Fruit fly (Drosophila melanogaster) whole organism, wandering third instar larva: ENCODE measurements around the gene CG12017.

Experiments used
- Abd-B ChIP-seq: fragments of >200 bp; optimal IDR thresholded peaks from 2 replicates; lab custom pipeline; 2017; ENCODE audit warnings: missing biosample characterization, missing genetic modification characterization
- CG32264 ChIP-seq: fragments of 200-800 bp; sonication (Bioruptor generic); optimal IDR thresholded peaks from 2 replicates; lab custom pipeline; 2016; ENCODE audit warnings: missing biosample characterization, missing genetic modification characterization
- CG9705 ChIP-seq: fragments of 200-800 bp; sonication (Bioruptor generic); optimal IDR thresholded peaks from 2 replicates; lab custom pipeline; 2018; ENCODE audit warnings: missing biosample characterization, mild to moderate bottlenecking, missing genetic modification characterization
- CrebA ChIP-seq: fragments of 200-800 bp; sonication (Bioruptor generic); optimal IDR thresholded peaks from 2 replicates; lab custom pipeline; 2016; ENCODE audit warnings: missing biosample characterization, mild to moderate bottlenecking, missing genetic modification characterization, borderline replicate concordance
- Dfd ChIP-seq: fragments of >200 bp; optimal IDR thresholded peaks from 2 replicates; lab custom pipeline; 2017; ENCODE audit warnings: missing biosample characterization, missing genetic modification characterization
- Dif ChIP-seq: fragments of 200-275, 200-300 bp; sonication (Bioruptor generic); optimal IDR thresholded peaks from 2 replicates; lab custom pipeline; 2018; ENCODE audit warnings: missing biosample characterization, missing genetic modification characterization; ENCODE audit not compliant: partially characterized antibody
- GATAd ChIP-seq: sonication (Bioruptor generic); optimal IDR thresholded peaks from 2 replicates; lab custom pipeline; 2016; ENCODE audit warnings: missing biosample characterization, missing genetic modification characterization
- HLH106 ChIP-seq: fragments of 200-800 bp; optimal IDR thresholded peaks from 3 replicates; lab custom pipeline; 2019; ENCODE audit warnings: missing biosample characterization, mild to moderate bottlenecking, missing genetic modification characterization, moderate library complexity
- Hnf4 ChIP-seq: fragments of 200-800 bp; sonication (Bioruptor generic); optimal IDR thresholded peaks from 2 replicates; lab custom pipeline; 2016; ENCODE audit warnings: missing biosample characterization, mild to moderate bottlenecking, missing genetic modification characterization
- Hr78 ChIP-seq: fragments of >200 bp; optimal IDR thresholded peaks from 2 replicates; lab custom pipeline; 2017; ENCODE audit warnings: missing biosample characterization, missing genetic modification characterization
- Hr83 ChIP-seq: fragments of 200-300 bp; sonication (Bioruptor generic); optimal IDR thresholded peaks from 2 replicates; lab custom pipeline; 2016; ENCODE audit warnings: missing biosample characterization, mild to moderate bottlenecking, missing genetic modification characterization, moderate library complexity; ENCODE audit not compliant: poor library complexity, severe bottlenecking
- Jra ChIP-seq: sonication (Bioruptor generic); optimal IDR thresholded peaks from 2 replicates; lab custom pipeline; 2016; ENCODE audit warnings: missing biosample characterization, missing genetic modification characterization
- Mio ChIP-seq: sonication (Bioruptor generic); optimal IDR thresholded peaks from 2 replicates; lab custom pipeline; 2016; ENCODE audit warnings: missing biosample characterization, missing genetic modification characterization
- Myc ChIP-seq: fragments of >200 bp; optimal IDR thresholded peaks from 2 replicates; lab custom pipeline; 2017
- N ChIP-seq: fragments of >200 bp; optimal IDR thresholded peaks from 2 replicates; lab custom pipeline; 2018; ENCODE audit warnings: missing biosample characterization, missing external identifiers, missing genetic modification characterization
- OdsH ChIP-seq: fragments of 200-800 bp; sonication (Bioruptor generic); optimal IDR thresholded peaks from 2 replicates; lab custom pipeline; 2016; ENCODE audit warnings: missing biosample characterization, mild to moderate bottlenecking, missing genetic modification characterization
- Rel ChIP-seq, 2 experiments: fragments of 200-800 bp; sonication (Bioruptor generic) in 1 of 2; optimal IDR thresholded peaks; 2 replicates in 1 of 2; 3 replicates in 1 of 2; lab custom pipeline; 2016 to 2019; ENCODE audit warnings: mild to moderate bottlenecking in 2 of 2, missing biosample characterization in 2 of 2, missing genetic modification characterization in 2 of 2, moderate library complexity in 1 of 2
- Sp1 ChIP-seq: fragments of 200-800 bp; sonication (Bioruptor generic); optimal IDR thresholded peaks from 3 replicates; lab custom pipeline; 2019; ENCODE audit warnings: missing biosample characterization, mild to moderate bottlenecking, missing genetic modification characterization, moderate library complexity
- Vsx2 ChIP-seq: fragments of 200-300, 225-300 bp; sonication (Bioruptor generic); optimal IDR thresholded peaks from 2 replicates; lab custom pipeline; 2018; ENCODE audit warnings: missing biosample characterization, missing genetic modification characterization; ENCODE audit not compliant: partially characterized antibody
- br ChIP-seq: fragments of 200-800 bp; sonication (Bioruptor generic); optimal IDR thresholded peaks from 2 replicates; lab custom pipeline; 2016; ENCODE audit warnings: missing biosample characterization, missing genetic modification characterization
- brk ChIP-seq: fragments of 200-800 bp; sonication (Bioruptor generic); optimal IDR thresholded peaks from 2 replicates; lab custom pipeline; 2016; ENCODE audit warnings: missing biosample characterization, mild to moderate bottlenecking, missing genetic modification characterization
- dl ChIP-seq, 2 experiments: fragments of 175-275, 200-275 bp in 1 of 2; fragments of 200-275 bp in 1 of 2; sonication (Bioruptor generic); optimal IDR thresholded peaks; lab custom pipeline; 2018; ENCODE audit warnings: mild to moderate bottlenecking in 2 of 2, missing biosample characterization in 2 of 2, missing genetic modification characterization in 2 of 2, moderate library complexity in 2 of 2; ENCODE audit not compliant: partially characterized antibody in 2 of 2, insufficient read depth in 1 of 2
- dmrt93B ChIP-seq: fragments of 200-800 bp; sonication (Bioruptor generic); optimal IDR thresholded peaks from 2 replicates; lab custom pipeline; 2018; ENCODE audit warnings: missing biosample characterization, mild to moderate bottlenecking, missing genetic modification characterization
- dsf ChIP-seq: sonication (Bioruptor generic); optimal IDR thresholded peaks from 2 replicates; lab custom pipeline; 2016; ENCODE audit warnings: missing biosample characterization, missing genetic modification characterization, borderline replicate concordance
- ey ChIP-seq: fragments of 200-800 bp; sonication (Bioruptor generic); optimal IDR thresholded peaks from 2 replicates; lab custom pipeline; 2016; ENCODE audit warnings: missing biosample characterization, missing genetic modification characterization
- foxo ChIP-seq, 2 experiments: fragments of 200-800 bp; sonication (Bioruptor generic); optimal IDR thresholded peaks; 2 replicates in 1 of 2; 3 replicates in 1 of 2; lab custom pipeline; 2016 to 2017; ENCODE audit warnings: missing biosample characterization in 2 of 2, missing genetic modification characterization in 2 of 2
- fru ChIP-seq: fragments of 200-800 bp; sonication (Bioruptor generic); optimal IDR thresholded peaks from 3 replicates; lab custom pipeline; 2016; ENCODE audit warnings: missing biosample characterization, mild to moderate bottlenecking, missing genetic modification characterization
- h ChIP-seq: fragments of 200-800 bp; sonication (Bioruptor generic); optimal IDR thresholded peaks from 3 replicates; lab custom pipeline; 2016; ENCODE audit warnings: missing biosample characterization, mild to moderate bottlenecking, missing genetic modification characterization
- jim ChIP-seq: fragments of 175-275, 200-325 bp; sonication (Bioruptor generic); optimal IDR thresholded peaks from 2 replicates; lab custom pipeline; 2016; ENCODE audit warnings: missing biosample characterization, mild to moderate bottlenecking, missing genetic modification characterization
- lola ChIP-seq: fragments of >200 bp; optimal IDR thresholded peaks from 2 replicates; lab custom pipeline; 2017; ENCODE audit warnings: missing biosample characterization, missing genetic modification characterization
- pan ChIP-seq: fragments of >200 bp; optimal IDR thresholded peaks from 2 replicates; lab custom pipeline; 2017
- psq ChIP-seq: fragments of 200-800 bp; sonication (Bioruptor generic); optimal IDR thresholded peaks from 3 replicates; lab custom pipeline; 2017; ENCODE audit warnings: missing biosample characterization, mild to moderate bottlenecking, missing genetic modification characterization, moderate library complexity
- rgr ChIP-seq: fragments of 200-800 bp; sonication (Bioruptor generic); optimal IDR thresholded peaks from 3 replicates; lab custom pipeline; 2016; ENCODE audit warnings: missing biosample characterization, mild to moderate bottlenecking, missing genetic modification characterization
- sage ChIP-seq: fragments of 200-800 bp; sonication (Bioruptor generic); optimal IDR thresholded peaks from 2 replicates; lab custom pipeline; 2016; ENCODE audit warnings: missing biosample characterization, mild to moderate bottlenecking, missing genetic modification characterization
- sv ChIP-seq: fragments of 200-800 bp; sonication (Bioruptor generic); optimal IDR thresholded peaks from 3 replicates; lab custom pipeline; 2016; ENCODE audit warnings: missing biosample characterization, missing genetic modification characterization
- tai ChIP-seq: sonication (Bioruptor generic); optimal IDR thresholded peaks from 2 replicates; lab custom pipeline; 2016; ENCODE audit warnings: missing biosample characterization, missing genetic modification characterization
- usp ChIP-seq: fragments of >200 bp; optimal IDR thresholded peaks from 2 replicates; lab custom pipeline; 2017; ENCODE audit warnings: missing biosample characterization, missing genetic modification characterization
- woc ChIP-seq: sonication (Bioruptor generic); optimal IDR thresholded peaks from 2 replicates; lab custom pipeline; 2016; ENCODE audit warnings: missing biosample characterization, mild to moderate bottlenecking, missing genetic modification characterization

The CG12017 gene

dm6 chr3L:3319992-3320732, 40.1 kb downstream of the CG12017 start:
- TF ChIP-seq fru (GFP tag; lab: Kevin White, UChicago) (no peak), Dif (GFP tag; lab: Kevin White, UChicago) (no peak), N (GFP tag; lab: Kevin White, UChicago) (no peak), lola (no peak), CrebA (GFP tag; lab: Kevin White, UChicago) (no peak), Myc (no peak), dl (GFP tag; optimal IDR thresholded peaks at IDR 0.05; lab: Kevin White, UChicago; ENCODE audit: insufficient read depth in 1 of 2, partially characterized antibody in 2 of 2) (no peak), Rel (GFP tag; optimal IDR thresholded peaks at IDR 0.05; lab: Kevin White, UChicago) (no peak), Rel (tag; optimal IDR thresholded peaks at IDR 0.05; lab: Kevin White, UChicago) (peak; percentile 87), Mio (GFP tag; lab: Kevin White, UChicago) (no peak), GATAd (no peak), Hr83 (no peak), rgr (peak; percentile 29), Hnf4 (GFP tag; lab: Kevin White, UChicago) (no peak), sage (GFP tag; lab: Kevin White, UChicago) (no peak), usp (GFP tag; lab: Kevin White, UChicago) (no peak), foxo (GFP tag; optimal IDR thresholded peaks at IDR 0.05; lab: Kevin White, UChicago) (peak in 1 of 2 experiments; percentile 5), Sp1 (peak; percentile 1), OdsH (no peak), Dfd (no peak), h (GFP tag; lab: Kevin White, UChicago) (no peak), ey (no peak), brk (GFP tag; lab: Kevin White, UChicago) (no peak), Hr78 (GFP tag; lab: Kevin White, UChicago) (no peak), Vsx2 (GFP tag; lab: Kevin White, UChicago) (no peak), sv (no peak), HLH106 (tag; lab: Kevin White, UChicago) (no peak), Jra (peak; percentile 1), dsf (GFP tag; lab: Kevin White, UChicago) (no peak), CG32264 (GFP tag; lab: Kevin White, UChicago) (no peak), br (GFP tag; lab: Kevin White, UChicago) (peak; percentile 28), pan (lab: Kevin White, UChicago) (no peak), woc (GFP tag; lab: Kevin White, UChicago) (no peak), jim (GFP tag; lab: Kevin White, UChicago) (no peak), dmrt93B (no peak), tai (GFP tag; lab: Kevin White, UChicago) (no peak)

- TF ChIP-seq jim (GFP tag; lab: Kevin White, UChicago) (no peak), psq (GFP tag; lab: Kevin White, UChicago) (no peak)
Measured at dm6 chr3L:3325597-3325924, 45.5 kb downstream of the CG12017 start.

dm6 chr3L:3325925-3326903, 46.2 kb downstream of the CG12017 start, which contains the start of gene Gtpx:
Gene Gtpx, plus strand, starts transcription at chr3L:3326265.
- TF ChIP-seq GATAd (no peak), br (GFP tag; lab: Kevin White, UChicago) (peak; percentile 32), sage (GFP tag; lab: Kevin White, UChicago) (no peak), Hr78 (GFP tag; lab: Kevin White, UChicago) (no peak), rgr (peak; percentile 43), Mio (GFP tag; lab: Kevin White, UChicago) (no peak), Hr83 (peak; percentile 73), ey (peak; percentile 57), Myc (peak; percentile 76), Vsx2 (GFP tag; lab: Kevin White, UChicago) (no peak), foxo (GFP tag; optimal IDR thresholded peaks at IDR 0.05; lab: Kevin White, UChicago) (peak in 1 of 2 experiments; percentile 68), fru (GFP tag; lab: Kevin White, UChicago) (peak; percentile 35), h (GFP tag; lab: Kevin White, UChicago) (peak; percentile 66), CG9705 (peak; percentile 56), sv (peak; percentile 25), Abd-B (GFP tag; lab: Kevin White, UChicago) (no peak), HLH106 (tag; lab: Kevin White, UChicago) (peak; percentile 59), lola (no peak), Sp1 (peak; percentile 47), psq (GFP tag; lab: Kevin White, UChicago) (peak; percentile 37), Hnf4 (GFP tag; lab: Kevin White, UChicago) (peak; percentile 78), Rel (GFP tag; optimal IDR thresholded peaks at IDR 0.05; lab: Kevin White, UChicago) (no peak), Rel (tag; optimal IDR thresholded peaks at IDR 0.05; lab: Kevin White, UChicago) (peak; percentile 70)
